Fruit fly (Drosophila melanogaster) whole organism, embryonic: ENCODE results near the gene CHES-1-like.

Experiments used
- Aef1 ChIP-seq: fragments of 200-800 bp; sonication (Bioruptor generic); IDR thresholded peaks from 3 replicates; pipeline ENCODE4 v1.3.6; 2022; ENCODE audit warnings: missing biosample characterization, missing genetic modification characterization
- CG10979 ChIP-seq: fragments of 200-800 bp; sonication (Bioruptor generic); optimal IDR thresholded peaks from 2 replicates; lab custom pipeline; 2018; ENCODE audit warnings: missing biosample characterization, mild to moderate bottlenecking, missing genetic modification characterization, moderate library complexity
- CG12236 ChIP-seq: fragments of 200-800 bp; sonication (Bioruptor generic); optimal IDR thresholded peaks from 2 replicates; lab custom pipeline; 2016; ENCODE audit warnings: missing biosample characterization, missing genetic modification characterization
- CG13123 ChIP-seq: fragments of 200-800 bp; sonication (Bioruptor generic); optimal IDR thresholded peaks from 2 replicates; lab custom pipeline; 2016; ENCODE audit warnings: missing biosample characterization, missing genetic modification characterization
- CG14667 ChIP-seq: fragments of 200-800 bp; sonication (Bioruptor generic); IDR thresholded peaks from 2 replicates; pipeline ENCODE4 v1.3.6; 2022; ENCODE audit warnings: missing biosample characterization, missing genetic modification characterization
- CG15601 ChIP-seq: fragments of 200-800 bp; sonication (Bioruptor generic); optimal IDR thresholded peaks from 3 replicates; lab custom pipeline; 2019; ENCODE audit warnings: missing biosample characterization, mild to moderate bottlenecking, missing genetic modification characterization, moderate library complexity
- CG1603 ChIP-seq: fragments of 200-800 bp; sonication (Bioruptor generic); optimal IDR thresholded peaks from 2 replicates; lab custom pipeline; 2019; ENCODE audit warnings: missing biosample characterization, mild to moderate bottlenecking, missing genetic modification characterization, moderate library complexity
- CG1832 ChIP-seq: fragments of 200-800 bp; sonication (Bioruptor generic); optimal IDR thresholded peaks from 2 replicates; lab custom pipeline; 2017; ENCODE audit warnings: missing biosample characterization, mild to moderate bottlenecking, missing genetic modification characterization, inconsistent platforms
- CG18619 ChIP-seq: fragments of 200-800 bp; sonication (Bioruptor generic); optimal IDR thresholded peaks from 3 replicates; lab custom pipeline; 2017; ENCODE audit warnings: missing biosample characterization, mild to moderate bottlenecking, missing genetic modification characterization
- CG3281 ChIP-seq: fragments of 200-800 bp; sonication (Bioruptor generic); optimal IDR thresholded peaks from 3 replicates; lab custom pipeline; 2017; ENCODE audit warnings: missing biosample characterization, mild to moderate bottlenecking, missing genetic modification characterization
- CG3407 ChIP-seq: fragments of 200-800 bp; sonication (Bioruptor generic); optimal IDR thresholded peaks from 2 replicates; lab custom pipeline; 2018; ENCODE audit warnings: missing biosample characterization, mild to moderate bottlenecking, missing genetic modification characterization
- CG3847 ChIP-seq: fragments of 200-800 bp; sonication (Bioruptor generic); IDR thresholded peaks from 2 replicates; pipeline ENCODE4 v1.3.6; 2022; ENCODE audit warnings: missing biosample characterization, missing genetic modification characterization
- CG4328 ChIP-seq: fragments of 200-800 bp; sonication (Bioruptor generic); optimal IDR thresholded peaks from 3 replicates; lab custom pipeline; 2017; ENCODE audit warnings: missing biosample characterization, missing genetic modification reagents, missing genetic modification characterization
- CG8281 ChIP-seq: fragments of 200-800 bp; sonication (Bioruptor generic); optimal IDR thresholded peaks from 2 replicates; lab custom pipeline; 2018; ENCODE audit warnings: missing biosample characterization, mild to moderate bottlenecking, missing genetic modification characterization, moderate library complexity
- CG8359 ChIP-seq: fragments of 200-800 bp; sonication (Bioruptor generic); optimal IDR thresholded peaks from 2 replicates; lab custom pipeline; 2017; ENCODE audit warnings: missing biosample characterization, mild to moderate bottlenecking, missing genetic modification characterization, borderline replicate concordance
- CG8478 ChIP-seq: fragments of >200 bp; optimal IDR thresholded peaks from 2 replicates; lab custom pipeline; 2018
- Dbx ChIP-seq: fragments of 200-800 bp; sonication (Bioruptor generic); IDR thresholded peaks from 3 replicates; pipeline ENCODE4 v1.3.6; 2022; ENCODE audit warnings: missing biosample characterization, missing genetic modification characterization
- HLH3B ChIP-seq: fragments of 200-800 bp; sonication (Bioruptor generic); IDR thresholded peaks from 2 replicates; pipeline ENCODE4 v1.3.6; 2022; ENCODE audit warnings: missing biosample characterization, missing genetic modification characterization
- Hsf ChIP-seq: fragments of 200-800 bp; sonication (Bioruptor generic); optimal IDR thresholded peaks from 3 replicates; lab custom pipeline; 2016; ENCODE audit warnings: missing biosample characterization, missing genetic modification characterization
- Spps ChIP-seq: fragments of 200-800 bp; sonication (Bioruptor generic); optimal IDR thresholded peaks from 2 replicates; lab custom pipeline; 2018; ENCODE audit warnings: missing biosample characterization, mild to moderate bottlenecking, missing genetic modification characterization
- Ssrp ChIP-seq: fragments of 200-800 bp; sonication (Bioruptor generic); optimal IDR thresholded peaks from 2 replicates; lab custom pipeline; 2018; ENCODE audit warnings: missing biosample characterization, mild to moderate bottlenecking, missing genetic modification characterization, moderate library complexity
- Taf1 ChIP-seq: fragments of 200-800 bp; sonication (Bioruptor generic); IDR thresholded peaks from 2 replicates; pipeline ENCODE4 v1.3.6; 2022; ENCODE audit warnings: missing biosample characterization, missing genetic modification characterization
- Vsx1 ChIP-seq: fragments of 200-800 bp; sonication (Bioruptor generic); optimal IDR thresholded peaks from 2 replicates; lab custom pipeline; 2017; ENCODE audit warnings: missing biosample characterization, mild to moderate bottlenecking, missing genetic modification characterization, missing genetic modification reagents
- Xbp1 ChIP-seq: fragments of 200-800 bp; sonication (Bioruptor generic); optimal IDR thresholded peaks from 3 replicates; lab custom pipeline; 2016; ENCODE audit warnings: missing biosample characterization, mild to moderate bottlenecking, missing genetic modification characterization
- bowl ChIP-seq: fragments of 200-800 bp; sonication (Bioruptor generic); IDR thresholded peaks from 2 replicates; pipeline ENCODE4 v1.3.6; 2022; ENCODE audit warnings: missing biosample characterization, missing genetic modification characterization
- chif ChIP-seq, 2 experiments: fragments of 200-800 bp; sonication (Bioruptor generic); optimal IDR thresholded peaks; 3 replicates each; lab custom pipeline; 2016; ENCODE audit warnings: missing biosample characterization in 2 of 2, missing genetic modification characterization in 2 of 2
- dati ChIP-seq: fragments of 200-800 bp; sonication (Bioruptor generic); IDR thresholded peaks from 2 replicates; pipeline ENCODE4 v1.3.6; 2022; ENCODE audit warnings: missing biosample characterization, missing genetic modification characterization
- dmrt99B ChIP-seq: fragments of 200-800 bp; sonication (Bioruptor generic); optimal IDR thresholded peaks from 2 replicates; lab custom pipeline; 2018; ENCODE audit warnings: missing biosample characterization, mild to moderate bottlenecking, missing genetic modification characterization, moderate library complexity
- ewg ChIP-seq: fragments of 200-800 bp; sonication (Bioruptor generic); optimal IDR thresholded peaks from 3 replicates; lab custom pipeline; 2017; ENCODE audit warnings: mild to moderate bottlenecking, missing biosample characterization, missing genetic modification reagents, missing genetic modification characterization
- exex ChIP-seq: fragments of 200-800 bp; sonication (Bioruptor generic); optimal IDR thresholded peaks from 4 replicates; lab custom pipeline; 2018; ENCODE audit warnings: missing biosample characterization, mild to moderate bottlenecking, missing genetic modification characterization, moderate library complexity
- gsb-n ChIP-seq: fragments of 200-800 bp; sonication (Bioruptor generic); optimal IDR thresholded peaks from 3 replicates; lab custom pipeline; 2018; ENCODE audit warnings: missing biosample characterization, mild to moderate bottlenecking, missing genetic modification characterization
- hb ChIP-seq: fragments of 200-800 bp; sonication (Bioruptor generic); IDR thresholded peaks from 3 replicates; pipeline ENCODE4 v1.3.6; 2022; ENCODE audit warnings: missing biosample characterization, missing genetic modification characterization; ENCODE audit not compliant: partially characterized antibody
- hth ChIP-seq: fragments of >200 bp; optimal IDR thresholded peaks from 2 replicates; lab custom pipeline; 2017; ENCODE audit warnings: inconsistent platforms
- ind ChIP-seq: fragments of 200-800 bp; sonication (Bioruptor generic); optimal IDR thresholded peaks from 3 replicates; lab custom pipeline; 2016; ENCODE audit warnings: missing biosample characterization, missing genetic modification characterization
- jing ChIP-seq: fragments of 200-800 bp; sonication (Bioruptor generic); optimal IDR thresholded peaks from 2 replicates; lab custom pipeline; 2018; ENCODE audit warnings: missing biosample characterization, mild to moderate bottlenecking, missing genetic modification characterization
- kay ChIP-seq: fragments of 200-800 bp; sonication (Bioruptor generic); optimal IDR thresholded peaks from 2 replicates; lab custom pipeline; 2016; ENCODE audit warnings: missing biosample characterization, missing genetic modification characterization
- lilli ChIP-seq: fragments of 200-800 bp; sonication (Bioruptor generic); optimal IDR thresholded peaks from 3 replicates; lab custom pipeline; 2016; ENCODE audit warnings: missing biosample characterization, missing genetic modification characterization
- lmd ChIP-seq: fragments of 200-800 bp; sonication (Bioruptor generic); IDR thresholded peaks from 2 replicates; pipeline ENCODE4 v1.3.6; 2022; ENCODE audit warnings: missing biosample characterization, missing genetic modification characterization
- nau ChIP-seq: fragments of 200-800 bp; sonication (Bioruptor generic); optimal IDR thresholded peaks from 3 replicates; lab custom pipeline; 2017; ENCODE audit warnings: missing biosample characterization, mild to moderate bottlenecking, missing genetic modification characterization, missing genetic modification reagents
- nerfin-1 ChIP-seq: fragments of 200-800 bp; sonication (Bioruptor generic); optimal IDR thresholded peaks from 3 replicates; lab custom pipeline; 2019; ENCODE audit warnings: missing biosample characterization, mild to moderate bottlenecking, missing genetic modification characterization, moderate library complexity
- org-1 ChIP-seq: fragments of 200-800 bp; sonication (Bioruptor generic); optimal IDR thresholded peaks from 2 replicates; lab custom pipeline; 2017; ENCODE audit warnings: missing biosample characterization, missing genetic modification characterization
- p53 ChIP-seq: fragments of 200-800 bp; sonication (Bioruptor generic); optimal IDR thresholded peaks from 2 replicates; lab custom pipeline; 2016; ENCODE audit warnings: missing biosample characterization, missing genetic modification characterization
- pfk ChIP-seq: fragments of 200-800 bp; sonication (Bioruptor generic); optimal IDR thresholded peaks from 2 replicates; lab custom pipeline; 2018; ENCODE audit warnings: missing biosample characterization, mild to moderate bottlenecking, missing genetic modification characterization, moderate library complexity
- pho ChIP-seq: fragments of 200-800 bp; sonication (Bioruptor generic); optimal IDR thresholded peaks from 2 replicates; lab custom pipeline; 2016; ENCODE audit warnings: missing biosample characterization, missing genetic modification characterization
- phol ChIP-seq: fragments of 200-800 bp; sonication (Bioruptor generic); optimal IDR thresholded peaks from 3 replicates; lab custom pipeline; 2018; ENCODE audit warnings: missing biosample characterization, mild to moderate bottlenecking, missing genetic modification characterization, moderate library complexity
- pita ChIP-seq: fragments of 200-800 bp; sonication (Bioruptor generic); optimal IDR thresholded peaks from 2 replicates; lab custom pipeline; 2017; ENCODE audit warnings: missing biosample characterization, mild to moderate bottlenecking, missing genetic modification characterization
- pros ChIP-seq: fragments of 200-800 bp; sonication (Bioruptor generic); optimal IDR thresholded peaks from 3 replicates; lab custom pipeline; 2019; ENCODE audit warnings: missing biosample characterization, mild to moderate bottlenecking, missing genetic modification characterization, moderate library complexity
- tgo ChIP-seq: fragments of 200-800 bp; sonication (Bioruptor generic); IDR thresholded peaks from 3 replicates; pipeline ENCODE4 v1.3.6; 2022; ENCODE audit warnings: missing biosample characterization, missing genetic modification characterization
- wdn ChIP-seq: fragments of 200-800 bp; sonication (Bioruptor generic); IDR thresholded peaks from 2 replicates; pipeline ENCODE4 v1.3.6; 2022; ENCODE audit warnings: missing biosample characterization, missing genetic modification characterization
- zfh2 ChIP-seq: fragments of 200-800 bp; sonication (Bioruptor generic); optimal IDR thresholded peaks from 2 replicates; lab custom pipeline; 2016; ENCODE audit warnings: missing biosample characterization, missing genetic modification characterization

Gene CHES-1-like

DNA sequence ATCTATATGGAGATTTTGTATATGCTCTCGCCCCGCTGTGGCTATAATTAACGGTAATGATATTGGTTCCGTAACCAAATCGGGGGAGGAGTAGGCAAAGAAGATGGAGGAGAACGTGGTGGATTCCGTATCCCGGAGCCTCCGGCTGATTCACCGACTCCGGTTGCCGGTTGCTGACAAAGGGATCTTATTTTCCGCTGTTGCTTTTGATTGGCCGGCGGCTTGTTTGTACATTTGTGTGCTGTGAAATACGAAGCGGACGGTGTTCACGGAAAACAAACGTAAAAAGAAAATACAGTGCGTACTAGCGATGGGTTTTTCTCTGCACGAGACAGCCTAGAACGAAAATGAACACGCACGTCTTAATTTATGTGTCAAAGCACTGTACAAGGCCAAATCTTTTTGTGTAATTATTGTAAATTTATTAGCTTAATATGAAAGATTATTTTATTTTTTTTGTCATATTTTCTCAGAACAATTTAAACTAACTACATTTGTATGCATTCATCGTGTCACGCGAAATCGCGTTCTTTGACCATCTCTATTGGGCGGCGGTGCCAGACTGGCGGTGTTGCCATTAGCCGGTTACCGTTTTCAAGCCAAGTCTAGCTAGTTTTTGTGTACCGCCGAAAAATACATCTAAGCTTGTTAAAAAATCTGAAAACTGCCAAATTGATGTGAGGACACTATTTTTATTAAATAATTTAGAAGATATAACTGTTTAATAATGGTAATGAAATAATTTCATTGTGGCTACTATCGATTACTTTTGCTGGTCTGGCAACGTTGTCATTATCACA is 25.1 kb upstream of the CHES-1-like start, which contains the start of the genes Pdp and Rab39:
TSS of gene Pdp (minus strand) at position 521 of the 800 bp plus-strand sequence.
TSS of gene Rab39 (plus strand) at position 793 of the 800 bp plus-strand sequence.
- TF ChIP-seq CG14667 (GFP tag; lab: Robert Waterston, UW) (peak; percentile 67), Spps (peak; percentile 53), ind (peak; percentile 84), Hsf (GFP tag; lab: Kevin White, UChicago) (peak; percentile 81), CG3281 (GFP tag; lab: Kevin White, UChicago) (peak; percentile 66), gsb-n (tag; lab: Kevin White, UChicago) (no peak), CG3407 (peak; percentile 47), Taf1 (GFP tag; lab: Robert Waterston, UW) (peak; percentile 34; the same call in 1 of the 2 replicates), hb (GFP tag; lab: Robert Waterston, UW) (peak; percentile 90), exex (tag; lab: Kevin White, UChicago) (no peak), Dbx (GFP tag; lab: Robert Waterston, UW) (peak; percentile 87), pfk (GFP tag; lab: Kevin White, UChicago) (no peak), lmd (GFP tag; lab: Robert Waterston, UW) (peak; percentile 75), HLH3B (GFP tag; lab: Robert Waterston, UW) (no peak), lilli (GFP tag; lab: Kevin White, UChicago) (peak; percentile 89), p53 (GFP tag; lab: Kevin White, UChicago) (no peak), tgo (peak; percentile 83), CG12236 (GFP tag; lab: Kevin White, UChicago) (no peak), CG18619 (GFP tag; lab: Kevin White, UChicago) (peak; percentile 68), zfh2 (GFP tag; lab: Kevin White, UChicago) (peak; percentile 78), jing (no peak), org-1 (GFP tag; lab: Kevin White, UChicago) (peak; percentile 31), Aef1 (GFP tag; lab: Robert Waterston, UW) (peak; percentile 81), dmrt99B (tag; lab: Kevin White, UChicago) (no peak), CG1832 (GFP tag; lab: Kevin White, UChicago) (no peak), pho (GFP tag; lab: Kevin White, UChicago) (peak; percentile 78), CG8478 (lab: Kevin White, UChicago) (no peak), CG8281 (tag; lab: Kevin White, UChicago) (peak; percentile 36), nau (GFP tag; lab: Kevin White, UChicago) (no peak), chif (GFP tag; optimal IDR thresholded peaks at IDR 0.05; lab: Kevin White, UChicago) (peak; percentile 63 to 66), pros (GFP tag; lab: Kevin White, UChicago) (no peak), CG3847 (peak; percentile 92), CG10979 (tag; lab: Kevin White, UChicago) (peak; percentile 67), Xbp1 (GFP tag; lab: Kevin White, UChicago) (peak; percentile 84), CG15601 (tag; lab: Kevin White, UChicago) (peak; percentile 68), ewg (GFP tag; lab: Kevin White, UChicago) (peak; percentile 72), CG4328 (GFP tag; lab: Kevin White, UChicago) (peak; percentile 70), CG13123 (GFP tag; lab: Kevin White, UChicago) (peak; percentile 42), Vsx1 (GFP tag; lab: Kevin White, UChicago) (no peak), bowl (GFP tag; lab: Robert Waterston, UW) (no peak), Ssrp (peak; percentile 54), pita (GFP tag; lab: Kevin White, UChicago) (no peak), phol (tag; lab: Kevin White, UChicago) (peak; percentile 78), dati (no peak), hth (lab: Kevin White, UChicago) (no peak), CG1603 (tag; lab: Kevin White, UChicago) (peak; percentile 54), kay (peak; percentile 47), wdn (GFP tag; lab: Robert Waterston, UW) (peak; percentile 49; the same call in 1 of the 2 replicates), nerfin-1 (tag; lab: Kevin White, UChicago) (peak; percentile 55), CG8359 (GFP tag; lab: Kevin White, UChicago) (no peak)
